Worm (Caenorhabditis elegans) whole organism, L4 larva: ENCODE results near the gene str-200.
"Not testable (repeated sequence)": the region's sequence is repeated elsewhere in the genome, so short reads cannot be mapped to it uniquely, and the experiment has no call there.

Source experiments
- Y105C5A.15 ChIP-seq: fragments of 200-800 bp; sonication (Bioruptor generic); IDR thresholded peaks from 2 replicates; pipeline ENCODE4 v1.3.6; 2022; ENCODE audit warnings: missing genetic modification characterization, missing compliant biosample characterization
- ama-1 ChIP-seq: fragments of 150-350 bp; optimal IDR thresholded peaks from 2 replicates; lab custom pipeline; 2014; ENCODE audit warnings: inconsistent platforms, mixed read lengths
- lin-15B ChIP-seq: fragments of 150-350 bp; sonication (generic microtip); optimal IDR thresholded peaks from 3 replicates; lab custom pipeline; 2014; ENCODE audit warnings: missing biosample characterization, missing genetic modification characterization
- saeg-2 ChIP-seq: fragments of 200-800 bp; sonication (Bioruptor generic); IDR thresholded peaks from 2 replicates; pipeline ENCODE4 v1.3.6; 2022; ENCODE audit warnings: missing genetic modification reagents, missing genetic modification characterization, missing compliant biosample characterization

Gene str-200

ce11 chrV:17414951-17415350 is 43.0 kb downstream of the str-200 start, which contains the start of gene T27C5.12:
TSS of gene T27C5.12 (plus strand) at chrV:17415251.
- TF ChIP-seq Y105C5A.15 (GFP tag; lab: Robert Waterston, UW) = no peak

ce11 chrV:17409955-17410354 is 48.0 kb downstream of the str-200 start, which contains the start of gene srh-132:
TSS of gene srh-132 (plus strand) at chrV:17410255.
- not testable (repeated sequence) for TF ChIP-seq ama-1 (lab: Kevin White, UChicago); lin-15B (tag; lab: Kevin White, UChicago); saeg-2
